Worm (Caenorhabditis elegans): Measurements from ENCODE around the gene cyb-3.

cyb-3 gene

ce11 chrV:15384733-15385132 is 10.8 kb upstream of the cyb-3 start, which contains the start of gene str-102:
Gene str-102 (plus strand): TSS chrV:15385033.
- no peak for TF ChIP-seq F49E8.2 (tag; optimal IDR thresholded peaks at IDR 0.05; ENCODE audit: borderline replicate concordance)
- TF ChIP-seq nhr-76 (tag; optimal IDR thresholded peaks at IDR 0.05): no peak
- no peak for TF ChIP-seq F10B5.3 (tag; optimal IDR thresholded peaks at IDR 0.05)
- TF ChIP-seq nhr-41 (GFP tag; IDR thresholded peaks at IDR 0.05): no peak
- no peak for TF ChIP-seq vab-7 (GFP tag; IDR thresholded peaks at IDR 0.05)
- no peak for TF ChIP-seq ztf-11 (tag; optimal IDR thresholded peaks at IDR 0.05)
- no peak for TF ChIP-seq lin-1 (GFP tag; IDR thresholded peaks at IDR 0.05)
- no peak for TF ChIP-seq lin-38 (GFP tag; IDR thresholded peaks at IDR 0.05)
- no peak for TF ChIP-seq T26A8.4 (GFP tag; IDR thresholded peaks at IDR 0.05)
- TF ChIP-seq ceh-62 (tag; optimal IDR thresholded peaks at IDR 0.05): no peak
- TF ChIP-seq spr-1 (tag; optimal IDR thresholded peaks at IDR 0.05): no peak
- TF ChIP-seq jun-1 (tag; optimal IDR thresholded peaks at IDR 0.05): no peak

- TF ChIP-seq hif-1 (tag; optimal IDR thresholded peaks at IDR 0.05): no peak
- no peak for TF ChIP-seq F49E8.2 (tag; optimal IDR thresholded peaks at IDR 0.05; ENCODE audit: borderline replicate concordance)
- TF ChIP-seq php-3 (GFP tag; IDR thresholded peaks at IDR 0.05): 0 out of 2 replicates have a peak, but pooled peaks have one; percentile 24
Measured at ce11 chrV:15388820-15389384, 6.6 kb upstream of the cyb-3 start, which contains the start of gene srh-170. Gene srh-170 (minus strand): TSS chrV:15388870.

DNA sequence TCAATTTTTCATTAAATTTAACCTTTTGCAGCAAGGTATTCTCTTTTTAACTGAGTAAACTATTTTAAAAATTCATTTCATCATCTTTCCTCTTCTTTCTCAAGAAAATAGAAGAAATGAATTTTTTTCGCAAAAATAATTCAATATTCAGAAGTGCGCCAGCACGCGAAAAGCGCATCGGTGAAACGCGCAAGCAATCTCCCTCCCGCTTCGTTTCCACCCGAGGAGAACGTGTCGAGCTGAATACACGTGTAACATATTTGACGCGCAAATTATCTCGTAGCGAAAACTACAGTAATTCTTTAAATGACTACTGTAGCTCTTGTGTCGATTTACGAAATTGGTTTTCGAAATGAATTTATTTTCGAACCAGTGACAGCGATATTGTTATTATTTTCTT is 3.4 kb upstream of the cyb-3 start:
- TF ChIP-seq nhr-6 (tag; optimal IDR thresholded peaks at IDR 0.05) (no peak), skn-1 (tag; optimal IDR thresholded peaks at IDR 0.05) (no peak), F49E8.2 (tag; optimal IDR thresholded peaks at IDR 0.05; ENCODE audit: borderline replicate concordance) (no peak), mxl-2 (GFP tag; conservative IDR thresholded peaks at IDR 0.05) (no peak), mep-1 (tag; optimal IDR thresholded peaks at IDR 0.05) (no peak), spr-3 (GFP tag; optimal IDR thresholded peaks at IDR 0.05) (no peak), T20F7.1 (GFP tag; optimal IDR thresholded peaks at IDR 0.05) (no peak), lin-38 (GFP tag; IDR thresholded peaks at IDR 0.05) (peak; percentile 53)

ce11 chrV:15394906-15395305 is 590 bp upstream of the cyb-3 start, which contains the start of gene T06E6.1:
Gene T06E6.1 (minus strand): TSS chrV:15394961.
- TF ChIP-seq skn-1 (tag; optimal IDR thresholded peaks at IDR 0.05) (no peak), dpl-1 (GFP tag; optimal IDR thresholded peaks at IDR 0.05) (peak; percentile 66), F44E2.7 (GFP tag; IDR thresholded peaks at IDR 0.05) (no peak), F37D6.2 (tag; optimal IDR thresholded peaks at IDR 0.05) (no peak), lsy-2 (tag; optimal IDR thresholded peaks at IDR 0.05) (no peak), lir-3 (tag; optimal IDR thresholded peaks at IDR 0.05) (no peak), lin-29 (GFP tag; IDR thresholded peaks at IDR 0.05) (no peak), ceh-32 (tag; optimal IDR thresholded peaks at IDR 0.05; ENCODE audit: poor library complexity) (no peak), daf-19 (GFP tag; conservative IDR thresholded peaks at IDR 0.05) (no peak), cey-2 (tag; optimal IDR thresholded peaks at IDR 0.05; ENCODE audit: borderline replicate concordance, insufficient read depth) (no peak), nhr-6 (tag; optimal IDR thresholded peaks at IDR 0.05) (peak; percentile 71), ceh-62 (tag; optimal IDR thresholded peaks at IDR 0.05) (no peak), nhr-11 (tag; optimal IDR thresholded peaks at IDR 0.05) (no peak), spr-1 (tag; optimal IDR thresholded peaks at IDR 0.05) (no peak), dmd-6 (GFP tag; IDR thresholded peaks at IDR 0.05) (no peak), lin-38 (GFP tag; IDR thresholded peaks at IDR 0.05) (peak; percentile 54), snpc-1.2 (GFP tag; IDR thresholded peaks at IDR 0.05) (no peak), dve-1 (tag; optimal IDR thresholded peaks at IDR 0.05; ENCODE audit: insufficient read depth) (no peak), zip-11 (GFP tag; IDR thresholded peaks at IDR 0.05) (no peak), ztf-11 (tag; optimal IDR thresholded peaks at IDR 0.05) (no peak), egl-27 (tag; optimal IDR thresholded peaks at IDR 0.05) (no peak), F49E8.2 (tag; optimal IDR thresholded peaks at IDR 0.05; ENCODE audit: borderline replicate concordance) (no peak), unc-130 (GFP tag; optimal IDR thresholded peaks at IDR 0.05) (no peak)
